Fruit fly (Drosophila melanogaster) whole organism, embryonic: ENCODE results near the gene CG10597.

Experiments used
- Bdp1 ChIP-seq: fragments of 200-800 bp; sonication (Bioruptor generic); optimal IDR thresholded peaks from 3 replicates; lab custom pipeline; 2016; ENCODE audit warnings: missing biosample characterization, missing genetic modification characterization
- Bgb ChIP-seq: fragments of 200-800 bp; sonication (Bioruptor generic); IDR thresholded peaks from 2 replicates; pipeline ENCODE4 v1.3.6; 2022; ENCODE audit warnings: missing biosample characterization, missing genetic modification characterization; ENCODE audit not compliant: partially characterized antibody
- CG10543 ChIP-seq: fragments of 200-800 bp; sonication (Bioruptor generic); optimal IDR thresholded peaks from 3 replicates; lab custom pipeline; 2017; ENCODE audit warnings: missing biosample characterization, mild to moderate bottlenecking, missing genetic modification characterization, moderate library complexity
- CG12236 ChIP-seq: fragments of 200-800 bp; sonication (Bioruptor generic); optimal IDR thresholded peaks from 2 replicates; lab custom pipeline; 2016; ENCODE audit warnings: missing biosample characterization, missing genetic modification characterization
- CG12391 ChIP-seq: fragments of 200-800 bp; sonication (Bioruptor generic); optimal IDR thresholded peaks from 3 replicates; lab custom pipeline; 2018; ENCODE audit warnings: missing biosample characterization, mild to moderate bottlenecking, missing genetic modification characterization, moderate library complexity
- CG12659 ChIP-seq: fragments of 200-800 bp; sonication (Bioruptor generic); optimal IDR thresholded peaks from 3 replicates; lab custom pipeline; 2017; ENCODE audit warnings: mild to moderate bottlenecking, missing biosample characterization, missing genetic modification reagents, missing genetic modification characterization
- CG13624 ChIP-seq: fragments of 200-800 bp; sonication (Bioruptor generic); optimal IDR thresholded peaks from 2 replicates; lab custom pipeline; 2016; ENCODE audit warnings: missing biosample characterization, missing genetic modification characterization
- CG14710 ChIP-seq: fragments of 200-800 bp; sonication (Bioruptor generic); optimal IDR thresholded peaks from 3 replicates; lab custom pipeline; 2019; ENCODE audit warnings: missing biosample characterization, mild to moderate bottlenecking, missing genetic modification characterization, moderate library complexity
- CG17385 ChIP-seq: fragments of 200-800 bp; sonication (Bioruptor generic); optimal IDR thresholded peaks from 3 replicates; lab custom pipeline; 2018; ENCODE audit warnings: missing biosample characterization, mild to moderate bottlenecking, missing genetic modification characterization
- CG34376 ChIP-seq: fragments of 200-800 bp; sonication (Bioruptor generic); optimal IDR thresholded peaks from 2 replicates; lab custom pipeline; 2018; ENCODE audit warnings: missing biosample characterization, mild to moderate bottlenecking, missing genetic modification characterization
- CG4617 ChIP-seq: fragments of 200-800 bp; sonication (Bioruptor generic); optimal IDR thresholded peaks from 3 replicates; lab custom pipeline; 2016; ENCODE audit warnings: missing biosample characterization, missing genetic modification characterization, borderline replicate concordance
- CG4730 ChIP-seq: fragments of 200-800 bp; sonication (Bioruptor generic); IDR thresholded peaks from 2 replicates; pipeline ENCODE4 v1.3.6; 2022; ENCODE audit warnings: missing biosample characterization, missing genetic modification characterization
- CG6654 ChIP-seq: fragments of 200-800 bp; sonication (Bioruptor generic); optimal IDR thresholded peaks from 2 replicates; lab custom pipeline; 2017; ENCODE audit warnings: missing biosample characterization, mild to moderate bottlenecking, missing genetic modification characterization
- CG7372 ChIP-seq: fragments of 200-800 bp; sonication (Bioruptor generic); IDR thresholded peaks from 2 replicates; pipeline ENCODE4 v1.3.6; 2022; ENCODE audit warnings: missing biosample characterization, missing genetic modification characterization
- CG8290 ChIP-seq, 3 experiments: fragments of 200-800 bp; sonication (Bioruptor generic); optimal IDR thresholded peaks; 2 replicates each; lab custom pipeline; 2016 to 2019; ENCODE audit warnings: missing biosample characterization in 3 of 3, missing genetic modification characterization in 3 of 3, mild to moderate bottlenecking in 2 of 3, moderate library complexity in 1 of 3
- CG9817 ChIP-seq: fragments of 200-800 bp; sonication (Bioruptor generic); optimal IDR thresholded peaks from 2 replicates; lab custom pipeline; 2018; ENCODE audit warnings: missing biosample characterization, mild to moderate bottlenecking, missing genetic modification characterization, moderate library complexity
- Dad ChIP-seq: fragments of 200-800 bp; sonication (Bioruptor generic); optimal IDR thresholded peaks from 3 replicates; lab custom pipeline; 2016; ENCODE audit warnings: missing biosample characterization, missing genetic modification characterization
- Doc3 ChIP-seq: fragments of 200-800 bp; sonication (Bioruptor generic); IDR thresholded peaks from 3 replicates; pipeline ENCODE4 v1.3.6; 2022; ENCODE audit warnings: missing biosample characterization, missing genetic modification characterization; ENCODE audit not compliant: partially characterized antibody
- Dp ChIP-seq: fragments of 200-800 bp; sonication (Bioruptor generic); optimal IDR thresholded peaks from 2 replicates; lab custom pipeline; 2018; ENCODE audit warnings: missing biosample characterization, mild to moderate bottlenecking, missing genetic modification characterization, moderate library complexity
- Dref ChIP-seq: fragments of 200-800 bp; sonication (Bioruptor generic); IDR thresholded peaks from 2 replicates; pipeline ENCODE4 v1.3.6; 2022; ENCODE audit warnings: missing biosample characterization, missing genetic modification characterization
- Eip74EF ChIP-seq, 2 experiments: fragments of 200-800 bp in 1 of 2; fragments of >200 bp in 1 of 2; sonication (Bioruptor generic) in 1 of 2; optimal IDR thresholded peaks; 2 replicates each; lab custom pipeline; 2017 to 2019; ENCODE audit warnings: missing biosample characterization in 2 of 2, missing genetic modification characterization in 2 of 2, mild to moderate bottlenecking in 1 of 2, moderate library complexity in 1 of 2
- Ets65A ChIP-seq: fragments of 200-800 bp; sonication (Bioruptor generic); peaks from one replicate; lab custom pipeline; 2016; ENCODE audit warnings: missing biosample characterization, missing genetic modification characterization
- HLHmδ ChIP-seq: fragments of 200-800 bp; sonication (Bioruptor generic); optimal IDR thresholded peaks from 2 replicates; lab custom pipeline; 2018; ENCODE audit warnings: missing biosample characterization, mild to moderate bottlenecking, missing genetic modification characterization, moderate library complexity
- Hand ChIP-seq: fragments of 200-800 bp; sonication (Bioruptor generic); optimal IDR thresholded peaks from 2 replicates; lab custom pipeline; 2017; ENCODE audit warnings: mild to moderate bottlenecking, missing biosample characterization, missing genetic modification reagents, missing genetic modification characterization
- HmgZ ChIP-seq: fragments of 200-800 bp; sonication (Bioruptor generic); optimal IDR thresholded peaks from 2 replicates; lab custom pipeline; 2018; ENCODE audit warnings: missing biosample characterization, mild to moderate bottlenecking, missing genetic modification characterization
- Hr3 ChIP-seq: fragments of 200-800 bp; sonication (Bioruptor generic); optimal IDR thresholded peaks from 3 replicates; lab custom pipeline; 2016; ENCODE audit warnings: missing biosample characterization, missing genetic modification characterization
- Meics ChIP-seq: fragments of 200-800 bp; sonication (Bioruptor generic); optimal IDR thresholded peaks from 2 replicates; lab custom pipeline; 2017; ENCODE audit warnings: missing biosample characterization, mild to moderate bottlenecking, missing genetic modification characterization
- Optix ChIP-seq: fragments of 200-800 bp; sonication (Bioruptor generic); IDR thresholded peaks from 3 replicates; pipeline ENCODE4 v1.3.6; 2022; ENCODE audit warnings: missing biosample characterization, missing genetic modification characterization
- Ravus ChIP-seq: fragments of 200-800 bp; sonication (Bioruptor generic); IDR thresholded peaks from 2 replicates; pipeline ENCODE4 v1.3.6; 2022; ENCODE audit warnings: missing biosample characterization, missing genetic modification characterization
- Side ChIP-seq: fragments of 200-800 bp; sonication (Bioruptor generic); optimal IDR thresholded peaks from 2 replicates; lab custom pipeline; 2016; ENCODE audit warnings: missing biosample characterization, missing genetic modification characterization
- ap ChIP-seq: fragments of 200-800 bp; sonication (Bioruptor generic); IDR thresholded peaks from 2 replicates; pipeline ENCODE4 v1.3.6; 2022; ENCODE audit warnings: missing biosample characterization, missing genetic modification characterization
- ase ChIP-seq: fragments of 200-800 bp; sonication (Bioruptor generic); IDR thresholded peaks from 3 replicates; pipeline ENCODE4 v1.3.6; 2022; ENCODE audit warnings: missing biosample characterization, missing genetic modification characterization
- chm ChIP-seq: fragments of 200-800 bp; sonication (Bioruptor generic); IDR thresholded peaks from 2 replicates; pipeline ENCODE4 v1.3.6; 2022; ENCODE audit warnings: missing biosample characterization, missing genetic modification characterization
- ci ChIP-seq: fragments of 200-800 bp; sonication (Bioruptor generic); IDR thresholded peaks from 3 replicates; pipeline ENCODE4 v1.3.6; 2022; ENCODE audit warnings: missing biosample characterization, missing genetic modification characterization
- emc ChIP-seq: fragments of 200-800 bp; sonication (Bioruptor generic); optimal IDR thresholded peaks from 2 replicates; lab custom pipeline; 2016; ENCODE audit warnings: missing biosample characterization, missing genetic modification characterization
- gsb-n ChIP-seq: fragments of 200-800 bp; sonication (Bioruptor generic); optimal IDR thresholded peaks from 3 replicates; lab custom pipeline; 2018; ENCODE audit warnings: missing biosample characterization, mild to moderate bottlenecking, missing genetic modification characterization
- gt ChIP-seq: fragments of 200-800 bp; sonication (Bioruptor generic); IDR thresholded peaks from 2 replicates; pipeline ENCODE4 v1.3.6; 2022; ENCODE audit warnings: missing biosample characterization, missing genetic modification characterization
- her ChIP-seq: fragments of 200-800 bp; sonication (Bioruptor generic); optimal IDR thresholded peaks from 2 replicates; lab custom pipeline; 2016; ENCODE audit warnings: missing biosample characterization, missing genetic modification characterization
- kni ChIP-seq: fragments of 200-800 bp; sonication (Bioruptor generic); optimal IDR thresholded peaks from 3 replicates; lab custom pipeline; 2017; ENCODE audit warnings: mild to moderate bottlenecking, missing biosample characterization, missing genetic modification reagents, missing genetic modification characterization
- luna ChIP-seq: fragments of 200-800 bp; sonication (Bioruptor generic); optimal IDR thresholded peaks from 2 replicates; lab custom pipeline; 2016; ENCODE audit warnings: missing biosample characterization, missing genetic modification characterization
- maf-S ChIP-seq: fragments of 200-800 bp; sonication (Bioruptor generic); optimal IDR thresholded peaks from 2 replicates; lab custom pipeline; 2016; ENCODE audit warnings: missing biosample characterization, missing genetic modification characterization
- nerfin-1 ChIP-seq: fragments of 200-800 bp; sonication (Bioruptor generic); optimal IDR thresholded peaks from 3 replicates; lab custom pipeline; 2019; ENCODE audit warnings: missing biosample characterization, mild to moderate bottlenecking, missing genetic modification characterization, moderate library complexity
- nerfin-2 ChIP-seq: fragments of 200-800 bp; sonication (Bioruptor generic); IDR thresholded peaks from 2 replicates; pipeline ENCODE4 v1.3.6; 2022; ENCODE audit warnings: missing biosample characterization, missing genetic modification characterization; ENCODE audit not compliant: partially characterized antibody
- pfk ChIP-seq: fragments of 200-800 bp; sonication (Bioruptor generic); optimal IDR thresholded peaks from 2 replicates; lab custom pipeline; 2018; ENCODE audit warnings: missing biosample characterization, mild to moderate bottlenecking, missing genetic modification characterization, moderate library complexity
- ranshi ChIP-seq: fragments of 200-800 bp; sonication (Bioruptor generic); IDR thresholded peaks from 2 replicates; pipeline ENCODE4 v1.3.6; 2022; ENCODE audit warnings: missing biosample characterization, missing genetic modification characterization
- scrt ChIP-seq: fragments of 200-800 bp; sonication (Bioruptor generic); optimal IDR thresholded peaks from 2 replicates; lab custom pipeline; 2018; ENCODE audit warnings: missing biosample characterization, mild to moderate bottlenecking, missing genetic modification characterization, moderate library complexity
- sd ChIP-seq: fragments of 200-800 bp; sonication (Bioruptor generic); optimal IDR thresholded peaks from 3 replicates; lab custom pipeline; 2018; ENCODE audit warnings: missing biosample characterization, mild to moderate bottlenecking, missing genetic modification characterization, moderate library complexity
- sisA ChIP-seq: fragments of 200-800 bp; sonication (Bioruptor generic); IDR thresholded peaks from 2 replicates; pipeline ENCODE4 v1.3.6; 2022; ENCODE audit warnings: missing biosample characterization, missing genetic modification characterization
- stwl ChIP-seq: fragments of 200-800 bp; sonication (Bioruptor generic); optimal IDR thresholded peaks from 3 replicates; lab custom pipeline; 2018; ENCODE audit warnings: missing biosample characterization, mild to moderate bottlenecking, missing genetic modification characterization, moderate library complexity
- tna ChIP-seq: fragments of 200-800 bp; sonication (Bioruptor generic); IDR thresholded peaks from 2 replicates; pipeline ENCODE4 v1.3.6; 2022; ENCODE audit warnings: missing biosample characterization, missing genetic modification characterization; ENCODE audit not compliant: partially characterized antibody
- trh ChIP-seq: fragments of 200-800 bp; sonication (Bioruptor generic); optimal IDR thresholded peaks from 2 replicates; lab custom pipeline; 2016; ENCODE audit warnings: missing biosample characterization, missing genetic modification characterization

The CG10597 gene

dm6 chrX:17244854-17245253 is 14.0 kb upstream of the CG10597 start, which contains the start of gene CG8915 (continued):
- TF ChIP-seq chm (GFP tag; lab: Robert Waterston, UW) (no peak), Meics (no peak), CG8290 (GFP tag; optimal IDR thresholded peaks at IDR 0.05; lab: Kevin White, UChicago) (no peak), CG8290 (tag; optimal IDR thresholded peaks at IDR 0.05; lab: Kevin White, UChicago) (no peak), pfk (no peak), Ets65A (no peak), Bdp1 (GFP tag; lab: Kevin White, UChicago) (no peak), CG12236 (no peak), gsb-n (tag; lab: Kevin White, UChicago) (no peak), Bgb (GFP tag; lab: Robert Waterston, UW) (peak; percentile 62), kni (GFP tag; lab: Kevin White, UChicago) (no peak), Side (GFP tag; lab: Kevin White, UChicago) (no peak), gt (GFP tag; lab: Robert Waterston, UW) (no peak), CG4730 (GFP tag; lab: Robert Waterston, UW) (no peak), her (no peak), ap (GFP tag; lab: Robert Waterston, UW) (no peak), Ravus (GFP tag; lab: Robert Waterston, UW) (no peak), CG9817 (no peak), Eip74EF (GFP tag; optimal IDR thresholded peaks at IDR 0.05; lab: Kevin White, UChicago) (no peak), HmgZ (tag; lab: Kevin White, UChicago) (no peak), tna (GFP tag; lab: Robert Waterston, UW) (peak; percentile 54), Dref (GFP tag; lab: Robert Waterston, UW) (peak; percentile 75), luna (no peak), Hr3 (no peak), Hand (GFP tag; lab: Kevin White, UChicago) (no peak), nerfin-1 (no peak), scrt (GFP tag; lab: Kevin White, UChicago) (no peak), sd (tag; lab: Kevin White, UChicago) (no peak), ase (no peak), CG14710 (tag; lab: Kevin White, UChicago) (peak; percentile 30), CG13624 (GFP tag; lab: Kevin White, UChicago) (peak; percentile 9), CG17385 (GFP tag; lab: Kevin White, UChicago) (no peak), stwl (tag; lab: Kevin White, UChicago) (peak; percentile 98), CG12391 (tag; lab: Kevin White, UChicago) (peak; percentile 5), sisA (GFP tag; lab: Robert Waterston, UW) (no peak), Doc3 (GFP tag; lab: Robert Waterston, UW) (peak; percentile 45; the same call in 1 of the 3 replicates), nerfin-2 (GFP tag; lab: Robert Waterston, UW) (peak; percentile 65), trh (GFP tag; lab: Kevin White, UChicago) (no peak), emc (GFP tag; lab: Kevin White, UChicago) (no peak), CG7372 (GFP tag; lab: Robert Waterston, UW) (no peak), ci (no peak), maf-S (no peak), CG10543 (GFP tag; lab: Kevin White, UChicago) (no peak), Optix (GFP tag; lab: Robert Waterston, UW) (no peak), Dad (no peak), Dp (GFP tag; lab: Kevin White, UChicago) (peak; percentile 44), CG34376 (GFP tag; lab: Kevin White, UChicago) (no peak), CG6654 (GFP tag; lab: Kevin White, UChicago) (no peak), CG4617 (GFP tag; lab: Kevin White, UChicago) (no peak), CG12659 (GFP tag; lab: Kevin White, UChicago) (peak; percentile 32), HLHmδ (GFP tag; lab: Kevin White, UChicago) (no peak), ranshi (GFP tag; lab: Robert Waterston, UW) (no peak)
